Fruit fly (Drosophila melanogaster) whole organism, embryonic: ENCODE measurements around the gene CG42395.

Experiments
- Adf1 ChIP-seq: fragments of 200-800 bp; sonication (Bioruptor generic); IDR thresholded peaks from 2 replicates; pipeline ENCODE4 v1.3.6; 2022; ENCODE audit warnings: missing biosample characterization, missing genetic modification characterization
- CG1024 ChIP-seq: fragments of 200-800 bp; sonication (Bioruptor generic); IDR thresholded peaks from 2 replicates; pipeline ENCODE4 v1.3.6; 2022; ENCODE audit warnings: missing biosample characterization, missing genetic modification characterization
- CG10979 ChIP-seq: fragments of 200-800 bp; sonication (Bioruptor generic); optimal IDR thresholded peaks from 2 replicates; lab custom pipeline; 2018; ENCODE audit warnings: missing biosample characterization, mild to moderate bottlenecking, missing genetic modification characterization, moderate library complexity
- CG11085 ChIP-seq: fragments of 200-800 bp; sonication (Bioruptor generic); IDR thresholded peaks from 2 replicates; pipeline ENCODE4 v1.3.6; 2022; ENCODE audit warnings: missing biosample characterization, missing genetic modification characterization
- CG11456 ChIP-seq: fragments of 200-800 bp; sonication (Bioruptor generic); IDR thresholded peaks from 3 replicates; pipeline ENCODE4 v1.3.6; 2022; ENCODE audit warnings: missing biosample characterization, missing genetic modification characterization
- CG12299 ChIP-seq: fragments of 200-800 bp; sonication (Bioruptor generic); optimal IDR thresholded peaks from 2 replicates; lab custom pipeline; 2018; ENCODE audit warnings: missing biosample characterization, mild to moderate bottlenecking, missing genetic modification characterization
- CG17361 ChIP-seq: fragments of 200-800 bp; sonication (Bioruptor generic); IDR thresholded peaks from 3 replicates; pipeline ENCODE4 v1.3.6; 2022; ENCODE audit warnings: missing biosample characterization, missing genetic modification characterization
- CG17612 ChIP-seq: fragments of 200-800 bp; sonication (Bioruptor generic); IDR thresholded peaks from 2 replicates; pipeline ENCODE4 v1.3.6; 2022; ENCODE audit warnings: missing biosample characterization, missing genetic modification characterization
- CG18011 ChIP-seq: fragments of 200-800 bp; sonication (Bioruptor generic); optimal IDR thresholded peaks from 2 replicates; lab custom pipeline; 2017; ENCODE audit warnings: missing biosample characterization, missing genetic modification characterization, mild to moderate bottlenecking, moderate library complexity, missing genotype
- CG1832 ChIP-seq: fragments of 200-800 bp; sonication (Bioruptor generic); optimal IDR thresholded peaks from 2 replicates; lab custom pipeline; 2017; ENCODE audit warnings: missing biosample characterization, mild to moderate bottlenecking, missing genetic modification characterization, inconsistent platforms
- CG2678 ChIP-seq: fragments of 200-800 bp; sonication (Bioruptor generic); optimal IDR thresholded peaks from 3 replicates; lab custom pipeline; 2019; ENCODE audit warnings: missing biosample characterization, mild to moderate bottlenecking, missing genetic modification characterization, moderate library complexity
- CG30403 ChIP-seq: fragments of 200-800 bp; sonication (Bioruptor generic); optimal IDR thresholded peaks from 3 replicates; lab custom pipeline; 2016; ENCODE audit warnings: missing biosample characterization, missing genetic modification characterization
- CG31388 ChIP-seq: fragments of 200-800 bp; sonication (Bioruptor generic); optimal IDR thresholded peaks from 2 replicates; lab custom pipeline; 2016; ENCODE audit warnings: missing biosample characterization, missing genetic modification characterization
- CG31441 ChIP-seq: fragments of 200-800 bp; sonication (Bioruptor generic); IDR thresholded peaks from 2 replicates; pipeline ENCODE4 v1.3.6; 2022; ENCODE audit warnings: missing biosample characterization, missing genetic modification characterization
- CG3281 ChIP-seq: fragments of 200-800 bp; sonication (Bioruptor generic); optimal IDR thresholded peaks from 3 replicates; lab custom pipeline; 2017; ENCODE audit warnings: missing biosample characterization, mild to moderate bottlenecking, missing genetic modification characterization
- CG34224 ChIP-seq: fragments of 200-800 bp; sonication (Bioruptor generic); IDR thresholded peaks from 3 replicates; pipeline ENCODE4 v1.3.6; 2022; ENCODE audit warnings: missing biosample characterization, missing genetic modification characterization; ENCODE audit not compliant: partially characterized antibody
- CG42726 ChIP-seq: fragments of 200-800 bp; sonication (Bioruptor generic); IDR thresholded peaks from 2 replicates; pipeline ENCODE4 v1.3.6; 2022; ENCODE audit warnings: missing biosample characterization, missing genetic modification characterization; ENCODE audit not compliant: partially characterized antibody
- CG43689 ChIP-seq: fragments of 200-800 bp; sonication (Bioruptor generic); IDR thresholded peaks from 2 replicates; pipeline ENCODE4 v1.3.6; 2022; ENCODE audit warnings: missing biosample characterization, missing genetic modification characterization
- CG6654 ChIP-seq: fragments of 200-800 bp; sonication (Bioruptor generic); optimal IDR thresholded peaks from 2 replicates; lab custom pipeline; 2017; ENCODE audit warnings: missing biosample characterization, mild to moderate bottlenecking, missing genetic modification characterization
- CG7928 ChIP-seq: fragments of 200-800 bp; sonication (Bioruptor generic); optimal IDR thresholded peaks from 2 replicates; lab custom pipeline; 2017; ENCODE audit warnings: missing biosample characterization, mild to moderate bottlenecking, missing genetic modification characterization
- CG9797 ChIP-seq: fragments of 200-800 bp; sonication (Bioruptor generic); optimal IDR thresholded peaks from 3 replicates; lab custom pipeline; 2018; ENCODE audit warnings: missing biosample characterization, mild to moderate bottlenecking, missing genetic modification characterization
- D ChIP-seq, 2 experiments: fragments of 200-800 bp in 1 of 2; fragments of >200 bp in 1 of 2; sonication (Bioruptor generic) in 1 of 2; optimal IDR thresholded peaks; 2 replicates in 1 of 2; 3 replicates in 1 of 2; lab custom pipeline; 2017; ENCODE audit warnings: mild to moderate bottlenecking in 1 of 2, missing biosample characterization in 1 of 2, missing genetic modification characterization in 1 of 2, missing genetic modification reagents in 1 of 2
- Dbx ChIP-seq: fragments of 200-800 bp; sonication (Bioruptor generic); IDR thresholded peaks from 3 replicates; pipeline ENCODE4 v1.3.6; 2022; ENCODE audit warnings: missing biosample characterization, missing genetic modification characterization
- Dip3 ChIP-seq: fragments of 200-800 bp; sonication (Bioruptor generic); optimal IDR thresholded peaks from 3 replicates; lab custom pipeline; 2016; ENCODE audit warnings: missing biosample characterization, missing genetic modification characterization
- Doc2 ChIP-seq: fragments of 200-800 bp; sonication (Bioruptor generic); IDR thresholded peaks from 2 replicates; pipeline ENCODE4 v1.3.6; 2022; ENCODE audit warnings: missing biosample characterization, missing genetic modification characterization
- Doc3 ChIP-seq: fragments of 200-800 bp; sonication (Bioruptor generic); IDR thresholded peaks from 3 replicates; pipeline ENCODE4 v1.3.6; 2022; ENCODE audit warnings: missing biosample characterization, missing genetic modification characterization; ENCODE audit not compliant: partially characterized antibody
- GATAe ChIP-seq: fragments of 200-800 bp; sonication (Bioruptor generic); conservative IDR thresholded peaks from 2 replicates; pipeline ENCODE4 v1.3.6; 2022; ENCODE audit warnings: missing biosample characterization, missing genetic modification characterization
- Lhr ChIP-seq: fragments of 200-800 bp; sonication (Bioruptor generic); optimal IDR thresholded peaks from 3 replicates; lab custom pipeline; 2017; ENCODE audit warnings: mild to moderate bottlenecking, missing biosample characterization, missing genetic modification reagents, missing genetic modification characterization
- NFAT ChIP-seq: fragments of 200-800 bp; sonication (Bioruptor generic); IDR thresholded peaks from 2 replicates; pipeline ENCODE4 v1.3.6; 2022; ENCODE audit warnings: missing biosample characterization, missing genetic modification characterization
- Nf-YB ChIP-seq: fragments of 200-800 bp; sonication (Bioruptor generic); optimal IDR thresholded peaks from 3 replicates; lab custom pipeline; 2019; ENCODE audit warnings: missing biosample characterization, mild to moderate bottlenecking, missing genetic modification characterization, moderate library complexity
- Oaz ChIP-seq: fragments of 200-800 bp; sonication (Bioruptor generic); IDR thresholded peaks from 2 replicates; pipeline ENCODE4 v1.3.6; 2022; ENCODE audit warnings: missing biosample characterization, missing genetic modification characterization
- Pdp1 ChIP-seq, 2 experiments: fragments of 200-800 bp; sonication (Bioruptor generic); optimal IDR thresholded peaks; 3 replicates each; lab custom pipeline; 2016; ENCODE audit warnings: missing biosample characterization in 2 of 2, missing genetic modification characterization in 2 of 2, mild to moderate bottlenecking in 1 of 2, moderate library complexity in 1 of 2
- ap ChIP-seq: fragments of 200-800 bp; sonication (Bioruptor generic); IDR thresholded peaks from 2 replicates; pipeline ENCODE4 v1.3.6; 2022; ENCODE audit warnings: missing biosample characterization, missing genetic modification characterization
- bcd ChIP-seq: fragments of 200-800 bp; sonication (Bioruptor generic); optimal IDR thresholded peaks from 2 replicates; lab custom pipeline; 2017; ENCODE audit warnings: missing biosample characterization, mild to moderate bottlenecking, missing genetic modification characterization
- bsh ChIP-seq, 2 experiments: fragments of 200-800 bp; sonication (Bioruptor generic); optimal IDR thresholded peaks; 2 replicates each; lab custom pipeline; 2017 to 2018; ENCODE audit warnings: mild to moderate bottlenecking in 2 of 2, missing biosample characterization in 2 of 2, missing genetic modification characterization in 2 of 2, moderate library complexity in 1 of 2
- cad ChIP-seq: fragments of >200 bp; optimal IDR thresholded peaks from 2 replicates; lab custom pipeline; 2017; ENCODE audit warnings: missing biosample characterization, missing genetic modification characterization
- chinmo ChIP-seq: fragments of 200-800 bp; sonication (Bioruptor generic); IDR thresholded peaks from 4 replicates; pipeline ENCODE4 v1.3.6; 2022; ENCODE audit warnings: missing biosample characterization, missing genetic modification characterization; ENCODE audit not compliant: partially characterized antibody
- dan ChIP-seq: fragments of 200-800 bp; sonication (Bioruptor generic); IDR thresholded peaks from 2 replicates; pipeline ENCODE4 v1.3.6; 2022; ENCODE audit warnings: missing biosample characterization, missing genetic modification characterization
- dati ChIP-seq: fragments of 200-800 bp; sonication (Bioruptor generic); IDR thresholded peaks from 2 replicates; pipeline ENCODE4 v1.3.6; 2022; ENCODE audit warnings: missing biosample characterization, missing genetic modification characterization
- dpn ChIP-seq, 2 experiments: fragments of 200-800 bp; sonication (Bioruptor generic); optimal IDR thresholded peaks; 3 replicates each; lab custom pipeline; 2016; ENCODE audit warnings: missing biosample characterization in 2 of 2, missing genetic modification characterization in 2 of 2
- dysf ChIP-seq: fragments of 200-800 bp; sonication (Bioruptor generic); IDR thresholded peaks from 3 replicates; pipeline ENCODE4 v1.3.6; 2022; ENCODE audit warnings: missing biosample characterization, missing genetic modification characterization
- gfzf ChIP-seq: fragments of 200-800 bp; sonication (Bioruptor generic); optimal IDR thresholded peaks from 2 replicates; lab custom pipeline; 2016; ENCODE audit warnings: missing biosample characterization, mild to moderate bottlenecking, missing genetic modification characterization, moderate library complexity
- kay ChIP-seq: fragments of 200-800 bp; sonication (Bioruptor generic); optimal IDR thresholded peaks from 2 replicates; lab custom pipeline; 2016; ENCODE audit warnings: missing biosample characterization, missing genetic modification characterization
- mirr ChIP-seq: fragments of 200-800 bp; sonication (Bioruptor generic); optimal IDR thresholded peaks from 3 replicates; lab custom pipeline; 2018; ENCODE audit warnings: missing biosample characterization, mild to moderate bottlenecking, missing genetic modification characterization
- mld ChIP-seq: fragments of 200-800 bp; sonication (Bioruptor generic); IDR thresholded peaks from 3 replicates; pipeline ENCODE4 v1.3.6; 2022; ENCODE audit warnings: missing biosample characterization, missing genetic modification characterization; ENCODE audit not compliant: partially characterized antibody
- nmo ChIP-seq: fragments of 200-800 bp; sonication (Bioruptor generic); optimal IDR thresholded peaks from 2 replicates; lab custom pipeline; 2018; ENCODE audit warnings: missing biosample characterization, mild to moderate bottlenecking, missing genetic modification characterization, moderate library complexity
- repo ChIP-seq: fragments of 200-800 bp; sonication (Bioruptor generic); optimal IDR thresholded peaks from 2 replicates; lab custom pipeline; 2016; ENCODE audit warnings: missing biosample characterization, missing genetic modification characterization
- row ChIP-seq: fragments of 200-800 bp; sonication (Bioruptor generic); IDR thresholded peaks from 3 replicates; pipeline ENCODE4 v1.3.6; 2022; ENCODE audit warnings: missing biosample characterization, missing genetic modification characterization
- vfl ChIP-seq: fragments of 200-800 bp; sonication (Bioruptor generic); optimal IDR thresholded peaks from 2 replicates; lab custom pipeline; 2016; ENCODE audit warnings: missing biosample characterization, missing genetic modification characterization
- zen2 ChIP-seq: fragments of 200-800 bp; sonication (Bioruptor generic); IDR thresholded peaks from 3 replicates; pipeline ENCODE4 v1.3.6; 2022; ENCODE audit warnings: missing biosample characterization, missing genetic modification characterization; ENCODE audit not compliant: partially characterized antibody

CG42395 gene

dm6 chrX:9589928-9590327 is 13.9 kb upstream of the CG42395 start (continued):
- no peak for TF ChIP-seq Adf1 (GFP tag; lab: Robert Waterston, UW)
- TF ChIP-seq CG11085 (GFP tag; lab: Robert Waterston, UW): no peak
- TF ChIP-seq mirr (GFP tag; lab: Kevin White, UChicago): no peak
- TF ChIP-seq CG10979 (tag; lab: Kevin White, UChicago): peak; percentile 41
- no peak for TF ChIP-seq D (optimal IDR thresholded peaks at IDR 0.05; lab: Kevin White, UChicago)
- TF ChIP-seq D (GFP tag; optimal IDR thresholded peaks at IDR 0.05; lab: Kevin White, UChicago): peak; percentile 11
- no peak for TF ChIP-seq CG9797 (GFP tag; lab: Kevin White, UChicago)
- no peak for TF ChIP-seq dati
- peak; percentile 48 for TF ChIP-seq bcd (GFP tag; lab: Kevin White, UChicago)
- TF ChIP-seq Nf-YB (GFP tag; lab: Kevin White, UChicago): peak; percentile 13
- TF ChIP-seq GATAe (GFP tag; lab: Robert Waterston, UW): no peak
- TF ChIP-seq zen2: no peak
- no peak for TF ChIP-seq gfzf
- TF ChIP-seq ap (GFP tag; lab: Robert Waterston, UW): no peak; the same call in 1 of the 2 replicates
- TF ChIP-seq CG1832 (GFP tag; lab: Kevin White, UChicago): no peak
- TF ChIP-seq CG17612: no peak
- no peak for TF ChIP-seq Lhr (GFP tag; lab: Kevin White, UChicago)
- no peak for TF ChIP-seq chinmo (GFP tag; lab: Robert Waterston, UW)
- TF ChIP-seq CG11456 (GFP tag; lab: Robert Waterston, UW): no peak
- TF ChIP-seq Oaz (GFP tag; lab: Robert Waterston, UW): no peak
- TF ChIP-seq Doc3: no peak
- peak in 1 of 2 experiments; percentile 43 for TF ChIP-seq dpn (GFP tag; optimal IDR thresholded peaks at IDR 0.05; lab: Kevin White, UChicago)
- no peak for TF ChIP-seq CG7928 (GFP tag; lab: Kevin White, UChicago)
- no peak for TF ChIP-seq CG1024 (GFP tag; lab: Robert Waterston, UW)
- no peak for TF ChIP-seq repo (GFP tag; lab: Kevin White, UChicago)
- no peak for TF ChIP-seq vfl
- no peak for TF ChIP-seq NFAT (GFP tag; lab: Robert Waterston, UW)
- TF ChIP-seq CG43689 (GFP tag; lab: Robert Waterston, UW): no peak
- no peak for TF ChIP-seq CG18011
- TF ChIP-seq CG34224 (GFP tag; lab: Robert Waterston, UW): no peak
- peak in 1 of 2 experiments; percentile 48 for TF ChIP-seq bsh (GFP tag; optimal IDR thresholded peaks at IDR 0.05; lab: Kevin White, UChicago)
- no peak for TF ChIP-seq dan (GFP tag; lab: Robert Waterston, UW)
- no peak for TF ChIP-seq kay
- TF ChIP-seq Pdp1 (GFP tag; optimal IDR thresholded peaks at IDR 0.05; lab: Kevin White, UChicago): peak; percentile 9 to 45
- TF ChIP-seq CG12299 (tag; lab: Kevin White, UChicago): peak; percentile 28
- TF ChIP-seq CG17361 (GFP tag; lab: Robert Waterston, UW): peak; percentile 62
- TF ChIP-seq cad (GFP tag; lab: Kevin White, UChicago): no peak
- TF ChIP-seq CG3281: peak; percentile 56
- peak; percentile 72 for TF ChIP-seq CG2678 (tag; lab: Kevin White, UChicago)
- TF ChIP-seq mld (GFP tag; lab: Robert Waterston, UW): no peak
- no peak for TF ChIP-seq CG31388
- no peak for TF ChIP-seq CG6654 (GFP tag; lab: Kevin White, UChicago)
- peak; percentile 67 for TF ChIP-seq dysf (GFP tag; lab: Robert Waterston, UW)
- TF ChIP-seq row (GFP tag; lab: Robert Waterston, UW): peak; percentile 74
- TF ChIP-seq CG30403: peak; percentile 57
- peak; percentile 22 for TF ChIP-seq Dip3 (GFP tag; lab: Kevin White, UChicago)
- TF ChIP-seq Dbx (GFP tag; lab: Robert Waterston, UW): peak; percentile 50; the same call in 1 of the 3 replicates
- peak; percentile 50 for TF ChIP-seq CG31441 (GFP tag; lab: Robert Waterston, UW)
- TF ChIP-seq CG42726 (GFP tag; lab: Robert Waterston, UW): no peak
- no peak for TF ChIP-seq Doc2 (GFP tag; lab: Robert Waterston, UW)
- TF ChIP-seq nmo: peak; percentile 67
